Fruit fly (Drosophila melanogaster): ENCODE data around the gene atk.
A peak's percentile ranks its signal among the peaks of the same experiment; 100 is the strongest.

DNA sequence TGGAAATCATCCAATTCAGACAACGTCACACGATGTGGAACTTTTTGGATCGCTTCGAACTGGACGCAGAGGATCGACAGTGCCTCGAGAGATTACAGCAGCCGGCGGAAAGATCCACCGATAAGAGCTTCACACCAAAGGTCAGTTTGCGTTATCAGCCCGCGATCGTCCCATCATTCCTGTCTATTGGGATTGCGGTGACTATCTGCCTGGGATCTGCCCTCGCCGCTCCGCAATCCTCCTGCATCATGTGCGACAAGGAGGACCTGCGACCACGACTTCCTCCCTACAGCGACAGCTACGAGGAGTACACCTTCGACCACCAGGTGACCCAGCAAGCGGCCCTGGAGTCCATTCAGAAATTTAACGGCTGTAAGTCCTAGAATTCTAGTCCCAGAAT lies 18.6 kb downstream of the atk start:
- no peak for TF ChIP-seq kay (GFP tag; ENCODE audit: borderline replicate concordance)
- no peak for TF ChIP-seq tj (GFP tag; optimal IDR thresholded peaks at IDR 0.05)
- no peak for TF ChIP-seq Hr96 (GFP tag; optimal IDR thresholded peaks at IDR 0.05)
- TF ChIP-seq CG14711 (tag; optimal IDR thresholded peaks at IDR 0.05): no peak
- TF ChIP-seq CG11617 (GFP tag; optimal IDR thresholded peaks at IDR 0.05): no peak
- TF ChIP-seq Crg-1 (GFP tag; optimal IDR thresholded peaks at IDR 0.05): no peak
- no peak for TF ChIP-seq bab1 (GFP tag; optimal IDR thresholded peaks at IDR 0.05)
- no peak for TF ChIP-seq cnc (optimal IDR thresholded peaks at IDR 0.05)
- no peak for TF ChIP-seq CG1620 (GFP tag; optimal IDR thresholded peaks at IDR 0.05)
- no peak for TF ChIP-seq pad (GFP tag; optimal IDR thresholded peaks at IDR 0.05)
- no peak for TF ChIP-seq CG5204 (GFP tag; optimal IDR thresholded peaks at IDR 0.05)
- TF ChIP-seq CG7101 (tag; optimal IDR thresholded peaks at IDR 0.05): no peak
- peak; percentile 36 for TF ChIP-seq cic (GFP tag; optimal IDR thresholded peaks at IDR 0.05)
